Worm (Caenorhabditis elegans) whole organism, L1 larva: ENCODE measurements around the gene spo-11.

Source experiments
- C04F5.9 ChIP-seq: sonication (generic microtip); optimal IDR thresholded peaks from 2 replicates; lab custom pipeline; 2016; ENCODE audit warnings: missing genetic modification characterization, missing compliant biosample characterization
- C16A3.4 ChIP-seq: fragments of 150-350 bp; optimal IDR thresholded peaks from 2 replicates; lab custom pipeline; 2014; ENCODE audit warnings: missing biosample characterization, missing genetic modification characterization
- C34B4.2 ChIP-seq: sonication (generic microtip); optimal IDR thresholded peaks from 2 replicates; lab custom pipeline; 2017; ENCODE audit warnings: mild to moderate bottlenecking, missing genetic modification characterization, missing compliant biosample characterization
- F16B12.6 ChIP-seq: fragments of 150-350 bp; optimal IDR thresholded peaks from 2 replicates; lab custom pipeline; 2014; ENCODE audit warnings: missing biosample characterization, missing genetic modification characterization
- Y116A8C.19 ChIP-seq: sonication (generic microtip); optimal IDR thresholded peaks from 2 replicates; lab custom pipeline; 2016; ENCODE audit warnings: missing compliant biosample characterization, missing genetic modification characterization, borderline replicate concordance
- aha-1 ChIP-seq: fragments of 150-350 bp; optimal IDR thresholded peaks from 2 replicates; lab custom pipeline; 2014; ENCODE audit warnings: missing biosample characterization, missing genetic modification characterization
- ama-1 ChIP-seq: fragments of 150-350 bp; optimal IDR thresholded peaks from 2 replicates; lab custom pipeline; 2014
- blmp-1 ChIP-seq: fragments of 150-350 bp; optimal IDR thresholded peaks from 2 replicates; lab custom pipeline; 2014; ENCODE audit warnings: missing biosample characterization, missing genetic modification characterization
- ceh-82 ChIP-seq, 3 experiments: fragments of 150-350 bp in 1 of 3; sonication (generic microtip) in 2 of 3; optimal IDR thresholded peaks; 2 replicates each; lab custom pipeline; 2014 to 2017; ENCODE audit warnings: missing biosample characterization in 3 of 3, missing genetic modification characterization in 3 of 3
- ceh-88 ChIP-seq: fragments of 200-800 bp; sonication (Bioruptor generic); IDR thresholded peaks from 2 replicates; pipeline ENCODE4 v1.3.6; 2022; ENCODE audit warnings: missing genetic modification characterization, missing compliant biosample characterization
- dsc-1 ChIP-seq: sonication (generic microtip); optimal IDR thresholded peaks from 2 replicates; lab custom pipeline; 2016; ENCODE audit warnings: mild to moderate bottlenecking, missing genetic modification characterization, missing compliant biosample characterization
- efl-1 ChIP-seq, 4 experiments: fragments of 150-350 bp; optimal IDR thresholded peaks in 3 of 4; peaks in 1 of 4; 1 replicate in 1 of 4; 2 replicates in 3 of 4; lab custom pipeline; 2014; ENCODE audit warnings: missing biosample characterization in 2 of 4, missing genetic modification characterization in 2 of 4, missing genetic modification reagents in 2 of 4
- elt-2 ChIP-seq: sonication (generic microtip); optimal IDR thresholded peaks from 2 replicates; lab custom pipeline; 2016; ENCODE audit warnings: missing genetic modification characterization, mild to moderate bottlenecking, inconsistent platforms, missing compliant biosample characterization, missing genetic modification reagents
- elt-3 ChIP-seq, 6 experiments: fragments of 150-350 bp in 1 of 6; sonication (generic microtip); optimal IDR thresholded peaks; 2 replicates each; lab custom pipeline; 2017 to 2018; ENCODE audit warnings: missing biosample characterization in 6 of 6, missing genetic modification characterization in 6 of 6, inconsistent platforms in 1 of 6
- fkh-4 ChIP-seq: sonication (generic microtip); optimal IDR thresholded peaks from 2 replicates; lab custom pipeline; 2016; ENCODE audit warnings: missing compliant biosample characterization, missing genetic modification characterization, borderline replicate concordance
- fkh-8 ChIP-seq: sonication (generic microtip); optimal IDR thresholded peaks from 2 replicates; lab custom pipeline; 2016; ENCODE audit warnings: mild to moderate bottlenecking, missing genetic modification characterization, missing compliant biosample characterization
- fos-1 ChIP-seq: fragments of 150-350 bp; optimal IDR thresholded peaks from 2 replicates; lab custom pipeline; 2014; ENCODE audit warnings: missing biosample characterization, missing genetic modification characterization
- hlh-17 ChIP-seq: fragments of 200-800 bp; sonication (Bioruptor generic); optimal IDR thresholded peaks from 2 replicates; lab custom pipeline; 2018; ENCODE audit warnings: missing genetic modification characterization, mild to moderate bottlenecking, missing compliant biosample characterization, moderate library complexity, borderline replicate concordance
- hlh-4 ChIP-seq: sonication (generic microtip); optimal IDR thresholded peaks from 2 replicates; lab custom pipeline; 2016; ENCODE audit warnings: mild to moderate bottlenecking, missing genetic modification characterization, missing compliant biosample characterization
- irx-1 ChIP-seq: sonication (generic microtip); optimal IDR thresholded peaks from 2 replicates; lab custom pipeline; 2016; ENCODE audit warnings: missing genetic modification characterization, missing compliant biosample characterization
- jun-1 ChIP-seq: fragments of 150-350 bp; optimal IDR thresholded peaks from 2 replicates; lab custom pipeline; 2014; ENCODE audit warnings: missing biosample characterization, missing genetic modification reagents, missing genetic modification characterization
- lin-14 ChIP-seq: fragments of 200-800 bp; sonication (Bioruptor generic); optimal IDR thresholded peaks from 2 replicates; lab custom pipeline; 2018; ENCODE audit warnings: mild to moderate bottlenecking, missing genetic modification characterization, moderate library complexity, missing compliant biosample characterization
- lin-15B ChIP-seq: fragments of 150-350 bp; sonication (generic microtip); optimal IDR thresholded peaks from 3 replicates; lab custom pipeline; 2014; ENCODE audit warnings: missing biosample characterization, missing genetic modification characterization
- lin-35 ChIP-seq, 2 experiments: fragments of 150-350 bp; optimal IDR thresholded peaks; 2 replicates each; lab custom pipeline; 2014; ENCODE audit warnings: missing biosample characterization in 2 of 2, missing genetic modification characterization in 2 of 2, missing genetic modification reagents in 2 of 2
- mdl-1 ChIP-seq, 2 experiments: fragments of 150-350 bp; optimal IDR thresholded peaks; 2 replicates each; lab custom pipeline; 2014 to 2017; ENCODE audit warnings: missing biosample characterization in 2 of 2, missing genetic modification characterization in 2 of 2, inconsistent platforms in 1 of 2
- mef-2 ChIP-seq: fragments of 150-350 bp; optimal IDR thresholded peaks from 2 replicates; lab custom pipeline; 2014; ENCODE audit warnings: missing biosample characterization, missing genetic modification characterization
- mep-1 ChIP-seq: fragments of 150-350 bp; optimal IDR thresholded peaks from 2 replicates; lab custom pipeline; 2014; ENCODE audit warnings: missing biosample characterization, missing genetic modification characterization
- nhr-19 ChIP-seq: fragments of 200-800 bp; sonication (Bioruptor generic); conservative IDR thresholded peaks from 2 replicates; pipeline ENCODE4 v1.3.6; 2022; ENCODE audit warnings: missing genetic modification characterization, missing compliant biosample characterization
- nhr-20 ChIP-seq: sonication (generic microtip); optimal IDR thresholded peaks from 2 replicates; lab custom pipeline; 2016; ENCODE audit warnings: mild to moderate bottlenecking, missing genetic modification characterization, missing compliant biosample characterization
- nhr-28 ChIP-seq: fragments of 150-350 bp; optimal IDR thresholded peaks from 2 replicates; lab custom pipeline; 2014; ENCODE audit warnings: missing biosample characterization, missing genetic modification characterization
- nhr-71 ChIP-seq: sonication (generic microtip); optimal IDR thresholded peaks from 2 replicates; lab custom pipeline; 2016; ENCODE audit warnings: mild to moderate bottlenecking, missing genetic modification characterization, moderate library complexity, missing compliant biosample characterization
- nhr-76 ChIP-seq: sonication (generic microtip); optimal IDR thresholded peaks from 2 replicates; lab custom pipeline; 2017; ENCODE audit warnings: missing biosample characterization, missing genetic modification characterization
- nhr-85 ChIP-seq: sonication (generic microtip); peaks from one replicate; lab custom pipeline; 2016; ENCODE audit warnings: missing genetic modification characterization, inconsistent platforms, missing compliant biosample characterization
- nhr-90 ChIP-seq: sonication (generic microtip); optimal IDR thresholded peaks from 2 replicates; lab custom pipeline; 2016; ENCODE audit warnings: mild to moderate bottlenecking, missing genetic modification characterization, missing compliant biosample characterization; ENCODE audit not compliant: poor library complexity
- pag-3 ChIP-seq: sonication (generic microtip); optimal IDR thresholded peaks from 2 replicates; lab custom pipeline; 2017; ENCODE audit warnings: missing genetic modification characterization, mild to moderate bottlenecking, missing compliant biosample characterization, antibody characterized with exemption, borderline replicate concordance; ENCODE audit not compliant: insufficient read depth
- pax-3 ChIP-seq: fragments of 200-800 bp; sonication (Bioruptor generic); optimal IDR thresholded peaks from 2 replicates; lab custom pipeline; 2018; ENCODE audit warnings: mild to moderate bottlenecking, missing genetic modification characterization, moderate library complexity, missing compliant biosample characterization
- rnt-1 ChIP-seq: sonication (generic microtip); optimal IDR thresholded peaks from 2 replicates; lab custom pipeline; 2016; ENCODE audit warnings: mild to moderate bottlenecking, missing genetic modification characterization, moderate library complexity, missing compliant biosample characterization
- skn-1 ChIP-seq: fragments of 150-350 bp; optimal IDR thresholded peaks from 2 replicates; lab custom pipeline; 2014; ENCODE audit warnings: missing biosample characterization, missing genetic modification characterization
- snu-23 ChIP-seq: sonication (generic microtip); optimal IDR thresholded peaks from 2 replicates; lab custom pipeline; 2016; ENCODE audit warnings: missing genetic modification characterization, missing compliant biosample characterization
- sox-4 ChIP-seq: sonication (generic microtip); optimal IDR thresholded peaks from 2 replicates; lab custom pipeline; 2016; ENCODE audit warnings: missing genetic modification characterization, missing compliant biosample characterization
- unc-130 ChIP-seq: fragments of 150-350 bp; optimal IDR thresholded peaks from 2 replicates; lab custom pipeline; 2017; ENCODE audit warnings: missing biosample characterization, missing genetic modification characterization, inconsistent platforms
- unc-30 ChIP-seq: sonication (generic microtip); optimal IDR thresholded peaks from 2 replicates; lab custom pipeline; 2017; ENCODE audit warnings: missing biosample characterization, missing genetic modification characterization
- unc-62 ChIP-seq: fragments of 150-350 bp; optimal IDR thresholded peaks from 2 replicates; lab custom pipeline; 2014; ENCODE audit warnings: missing biosample characterization, missing genetic modification reagents, missing genetic modification characterization
- unc-98 ChIP-seq: fragments of 200-800 bp; sonication (Bioruptor generic); IDR thresholded peaks from 2 replicates; pipeline ENCODE4 v1.3.6; 2022; ENCODE audit warnings: missing genetic modification characterization, missing compliant biosample characterization
- vab-15 ChIP-seq: sonication (generic microtip); optimal IDR thresholded peaks from 2 replicates; lab custom pipeline; 2017; ENCODE audit warnings: missing genotype, mild to moderate bottlenecking, missing genetic modification characterization, missing compliant biosample characterization
- xbp-1 ChIP-seq: sonication (generic microtip); optimal IDR thresholded peaks from 2 replicates; lab custom pipeline; 2016; ENCODE audit warnings: missing genetic modification characterization, missing compliant biosample characterization
- zag-1 ChIP-seq: fragments of 150-350 bp; optimal IDR thresholded peaks from 2 replicates; lab custom pipeline; 2014; ENCODE audit warnings: missing biosample characterization, missing genetic modification characterization
- zip-4 ChIP-seq: fragments of 200-800 bp; sonication (Bioruptor generic); optimal IDR thresholded peaks from 2 replicates; lab custom pipeline; 2018; ENCODE audit warnings: mild to moderate bottlenecking, missing genetic modification characterization, moderate library complexity, missing compliant biosample characterization

spo-11 gene

DNA sequence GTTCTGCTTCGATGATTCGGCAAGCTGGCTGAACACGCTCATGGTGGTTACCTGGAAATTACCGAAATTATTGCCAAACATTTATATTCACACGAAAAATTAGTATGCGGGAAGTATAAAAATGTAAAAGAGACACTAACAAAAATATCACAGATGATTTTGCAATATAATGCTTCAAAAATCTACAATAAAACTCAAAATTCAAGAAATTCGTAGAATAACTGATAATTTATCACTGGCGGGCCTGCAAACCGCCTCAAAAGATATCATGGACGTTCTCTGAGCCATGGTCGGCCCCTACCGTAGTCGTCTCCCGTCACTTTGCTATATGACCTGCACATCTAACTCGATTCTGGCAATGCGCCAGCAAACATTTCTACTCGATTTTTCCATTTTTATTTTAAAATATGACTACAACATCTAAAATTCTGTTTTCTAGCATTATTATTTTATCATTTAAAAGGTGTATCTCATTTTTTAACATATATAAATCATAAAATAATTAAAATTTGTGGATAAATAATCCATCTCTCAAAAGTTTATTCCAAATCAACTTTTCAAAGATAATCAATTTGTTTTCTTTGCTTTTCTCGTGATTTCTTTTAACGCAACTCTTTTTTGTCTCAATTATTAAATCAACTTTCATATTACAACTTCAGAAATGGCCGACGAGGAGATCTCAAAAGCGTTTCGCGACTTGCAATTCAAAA, 24.9 kb upstream of the spo-11 start, which contains the start of the genes F01G4.6 and pfd-1 (continued):
- TF ChIP-seq C04F5.9 (tag; lab: Kevin White, UChicago) (peak; percentile 83), lin-15B (tag; lab: Kevin White, UChicago) (peak; percentile 86), snu-23 (GFP tag; lab: Kevin White, UChicago) (peak; percentile 97), vab-15 (tag; lab: Kevin White, UChicago) (peak; percentile 83), nhr-20 (tag; lab: Kevin White, UChicago) (peak; percentile 97), nhr-90 (peak; percentile 92), jun-1 (tag; lab: Kevin White, UChicago) (peak; percentile 91)

DNA sequence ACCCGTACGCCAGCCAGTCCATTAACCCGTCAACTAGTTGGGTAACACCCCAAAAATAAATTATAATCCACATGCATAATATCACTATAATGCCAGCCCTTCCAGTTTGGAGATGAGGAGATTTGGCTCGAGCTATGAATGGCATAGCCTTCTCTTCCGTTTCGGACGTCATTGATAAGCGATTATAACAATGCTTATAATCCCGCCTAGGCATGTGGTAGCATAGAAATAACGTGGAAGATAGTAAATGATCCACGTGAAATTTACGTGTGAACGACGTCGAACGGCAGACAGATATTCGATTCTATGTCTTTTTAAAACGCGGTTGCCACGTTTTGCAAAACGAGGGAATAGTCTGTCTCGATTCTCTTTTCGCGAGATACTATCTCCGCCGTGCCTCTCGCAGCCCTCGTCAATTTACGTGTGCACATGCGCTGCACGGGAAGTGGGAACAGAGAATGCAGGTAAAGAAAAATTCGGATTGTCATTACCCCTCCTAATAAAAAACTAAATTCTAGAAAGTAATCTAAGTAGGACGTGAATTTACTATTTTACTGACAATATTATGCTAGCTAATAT, 24.2 kb upstream of the spo-11 start:
- TF ChIP-seq nhr-76 (tag; lab: Kevin White, UChicago), result no peak
- peak; percentile 54 for TF ChIP-seq dsc-1 (tag; lab: Kevin White, UChicago)
- no peak for TF ChIP-seq zip-4 (GFP tag; lab: Kevin White, UChicago)
- no peak for TF ChIP-seq irx-1
- no peak for TF ChIP-seq nhr-90
- peak; percentile 25 for TF ChIP-seq nhr-71 (tag; lab: Kevin White, UChicago)
- TF ChIP-seq ceh-88, result no peak
- peak in 1 of 2 experiments; percentile 23 for TF ChIP-seq lin-35 (GFP tag; optimal IDR thresholded peaks at IDR 0.05; lab: Kevin White, UChicago)
- TF ChIP-seq fkh-8 (tag; lab: Kevin White, UChicago), result peak; percentile 49
- TF ChIP-seq snu-23 (GFP tag; lab: Kevin White, UChicago), result peak; percentile 51
- no peak for TF ChIP-seq zag-1 (tag; lab: Kevin White, UChicago)
- TF ChIP-seq F16B12.6 (tag; lab: Kevin White, UChicago), result peak; percentile 8
- no peak for TF ChIP-seq C16A3.4
- no peak for TF ChIP-seq unc-62 (GFP tag; lab: Kevin White, UChicago)
- TF ChIP-seq C34B4.2 (tag; lab: Kevin White, UChicago), result no peak
- no peak for TF ChIP-seq unc-130 (tag; lab: Kevin White, UChicago)
- TF ChIP-seq skn-1, result peak; percentile 15
- no peak for TF ChIP-seq mdl-1 (tag; optimal IDR thresholded peaks at IDR 0.05; lab: Kevin White, UChicago)
- TF ChIP-seq fkh-4, result peak; percentile 2
- TF ChIP-seq fos-1, result no peak
- TF ChIP-seq nhr-28, result no peak
- TF ChIP-seq rnt-1, result peak; percentile 36
- TF ChIP-seq mef-2 (tag; lab: Kevin White, UChicago), result no peak
- no peak for TF ChIP-seq sox-4
- TF ChIP-seq ama-1, result no peak
- TF ChIP-seq hlh-4 (tag; lab: Kevin White, UChicago), result no peak
- no peak for TF ChIP-seq elt-2 (tag; lab: Kevin White, UChicago)
- no peak for TF ChIP-seq nhr-85 (tag; lab: Kevin White, UChicago)
- TF ChIP-seq unc-98, result no peak
- TF ChIP-seq efl-1 (optimal IDR thresholded peaks at IDR 0.05; lab: Kevin White, UChicago), result no peak
- TF ChIP-seq efl-1 (GFP tag; optimal IDR thresholded peaks at IDR 0.05 in 1 of 2; lab: Kevin White, UChicago), result peak; percentile 4 to 63
- peak; percentile 55 for TF ChIP-seq lin-14 (GFP tag; lab: Kevin White, UChicago)
- TF ChIP-seq elt-3 (tag; optimal IDR thresholded peaks at IDR 0.05; lab: Kevin White, UChicago), result peak in 1 of 6 experiments; percentile 8
- TF ChIP-seq pag-3 (tag; lab: Kevin White, UChicago), result peak; percentile 74
- TF ChIP-seq unc-30 (tag; lab: Kevin White, UChicago), result no peak
- peak; percentile 4; the same call in 1 of the 2 replicates for TF ChIP-seq nhr-19
- no peak for TF ChIP-seq Y116A8C.19
- peak; percentile 68 for TF ChIP-seq pax-3 (tag; lab: Kevin White, UChicago)
- peak; percentile 5 for TF ChIP-seq mep-1 (tag; lab: Kevin White, UChicago)
- TF ChIP-seq nhr-20 (tag; lab: Kevin White, UChicago), result no peak
- peak; percentile 25 for TF ChIP-seq blmp-1
- no peak for TF ChIP-seq hlh-17 (GFP tag; lab: Kevin White, UChicago)
- TF ChIP-seq aha-1 (tag; lab: Kevin White, UChicago), result no peak
- peak in 1 of 3 experiments; percentile 0 for TF ChIP-seq ceh-82 (tag; optimal IDR thresholded peaks at IDR 0.05; lab: Kevin White, UChicago)
- no peak for TF ChIP-seq xbp-1 (tag; lab: Kevin White, UChicago)
